Fruit fly (Drosophila melanogaster) whole organism: ENCODE measurements around the gene CG33306.

Experiments used
- CG8478 ChIP-seq: fragments of >200 bp; optimal IDR thresholded peaks from 2 replicates; lab custom pipeline; 2018; ENCODE audit warnings: inconsistent platforms
- EcR ChIP-seq, 2 experiments: fragments of >200 bp; optimal IDR thresholded peaks; 2 replicates each; lab custom pipeline; 2017; ENCODE audit warnings: missing biosample characterization in 2 of 2, missing genetic modification characterization in 2 of 2, missing genetic modification reagents in 2 of 2
- pan ChIP-seq: fragments of >200 bp; optimal IDR thresholded peaks from 2 replicates; lab custom pipeline; 2017
- psq ChIP-seq: fragments of >200 bp; optimal IDR thresholded peaks from 2 replicates; lab custom pipeline; 2017
- usp ChIP-seq: fragments of >200 bp; optimal IDR thresholded peaks from 2 replicates; lab custom pipeline; 2017; ENCODE audit warnings: missing biosample characterization, missing genetic modification characterization, mixed read lengths

- TF ChIP-seq EcR (GFP tag; optimal IDR thresholded peaks at IDR 0.05; lab: Kevin White, UChicago) = no peak
- no peak for TF ChIP-seq pan
- no peak for TF ChIP-seq CG8478 (lab: Kevin White, UChicago)
- no peak for TF ChIP-seq psq (lab: Kevin White, UChicago)
- TF ChIP-seq usp = no peak
Observed at dm6 chr2L:13849125-13849524, 5.6 kb upstream of the CG33306 start, which contains the start of gene CG7968.
